Fruit fly (Drosophila melanogaster) whole organism, adult: ENCODE data around the gene CG6479.

ENCODE experiments used
- CG11617 ChIP-seq: fragments of 200-800 bp; sonication (Bioruptor generic); optimal IDR thresholded peaks from 2 replicates; lab custom pipeline; 2017; ENCODE audit warnings: mild to moderate bottlenecking, missing biosample characterization, missing genetic modification reagents, missing genetic modification characterization
- CG7101 ChIP-seq: fragments of 200-800 bp; sonication (Bioruptor generic); optimal IDR thresholded peaks from 2 replicates; lab custom pipeline; 2018; ENCODE audit warnings: missing biosample characterization, mild to moderate bottlenecking, missing genetic modification characterization, moderate library complexity
- cnc ChIP-seq, 2 experiments: fragments of >200 bp; optimal IDR thresholded peaks; 2 replicates each; lab custom pipeline; 2017
- ovo ChIP-seq: fragments of 200-800 bp; sonication (Bioruptor generic); optimal IDR thresholded peaks from 2 replicates; lab custom pipeline; 2016; ENCODE audit warnings: missing biosample characterization, missing genetic modification characterization

DNA sequence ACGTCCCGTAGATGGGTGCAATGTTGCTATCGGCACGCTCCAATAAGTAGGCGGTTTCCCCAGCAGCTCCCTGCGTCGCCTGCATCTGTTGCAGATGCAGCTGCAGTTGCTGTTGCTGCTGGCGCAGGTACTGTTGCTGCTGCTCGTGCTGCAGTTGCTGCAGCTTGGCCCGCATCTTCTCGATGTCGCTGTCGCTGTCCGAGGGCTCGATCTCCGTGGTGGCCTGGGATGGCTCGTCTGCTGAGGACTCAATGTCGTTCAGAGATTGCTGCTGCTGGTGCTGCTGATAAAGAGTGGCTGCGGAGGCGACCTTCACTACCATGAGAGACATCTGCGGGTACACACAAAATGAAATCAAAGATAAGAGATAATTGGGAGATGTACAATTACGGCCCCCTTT lies 42.9 kb upstream of the CG6479 start:
- TF ChIP-seq cnc (optimal IDR thresholded peaks at IDR 0.05; lab: Kevin White, UChicago) (no peak), CG11617 (GFP tag; lab: Kevin White, UChicago) (no peak), ovo (GFP tag; lab: Kevin White, UChicago) (no peak), CG7101 (tag; lab: Kevin White, UChicago) (no peak)
